Fruit fly (Drosophila melanogaster): Measurements from ENCODE around the gene CG12795.

DNA sequence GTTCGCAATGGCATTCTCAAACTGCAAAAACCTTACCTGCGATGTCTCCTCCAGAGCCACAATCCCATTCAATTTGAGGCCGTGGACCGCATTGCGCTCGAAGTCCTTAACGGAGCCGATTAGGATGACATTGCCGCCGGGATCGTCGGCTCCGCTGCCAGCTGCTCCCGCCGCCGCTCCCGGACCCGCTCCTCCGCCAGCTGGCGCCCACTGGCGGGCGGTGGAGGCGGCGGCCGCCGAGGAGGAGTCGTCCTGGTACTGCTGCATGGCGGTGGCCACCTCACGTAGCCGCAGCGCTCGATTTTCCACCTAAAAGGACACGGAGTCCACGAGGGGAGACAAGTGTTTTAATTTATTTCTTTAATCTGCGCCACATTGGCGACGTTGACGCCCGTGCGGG, 44.5 kb upstream of the CG12795 start:
- no peak for TF ChIP-seq Myc (optimal IDR thresholded peaks at IDR 0.05)
- no peak for TF ChIP-seq pan (optimal IDR thresholded peaks at IDR 0.05)
- TF ChIP-seq h (GFP tag; optimal IDR thresholded peaks at IDR 0.05), result no peak
- TF ChIP-seq br (GFP tag; optimal IDR thresholded peaks at IDR 0.05), result no peak
- no peak for TF ChIP-seq HLH106 (tag; optimal IDR thresholded peaks at IDR 0.05)
- no peak for TF ChIP-seq Abd-B (GFP tag; optimal IDR thresholded peaks at IDR 0.05)
- TF ChIP-seq OdsH (GFP tag; optimal IDR thresholded peaks at IDR 0.05), result no peak
- TF ChIP-seq usp (GFP tag; optimal IDR thresholded peaks at IDR 0.05), result no peak
